Worm (Caenorhabditis elegans) whole organism, L4/young adult: ENCODE measurements around the gene ZK632.4.

Source experiments
- W03F9.2 ChIP-seq: fragments of 150-350 bp; optimal IDR thresholded peaks from 2 replicates; lab custom pipeline; 2014; ENCODE audit warnings: missing biosample characterization, missing genetic modification characterization
- him-1 ChIP-seq: sonication (generic microtip); optimal IDR thresholded peaks from 2 replicates; lab custom pipeline; 2016; ENCODE audit warnings: missing genotype, missing genetic modification reagents, missing genetic modification characterization, missing compliant biosample characterization

DNA sequence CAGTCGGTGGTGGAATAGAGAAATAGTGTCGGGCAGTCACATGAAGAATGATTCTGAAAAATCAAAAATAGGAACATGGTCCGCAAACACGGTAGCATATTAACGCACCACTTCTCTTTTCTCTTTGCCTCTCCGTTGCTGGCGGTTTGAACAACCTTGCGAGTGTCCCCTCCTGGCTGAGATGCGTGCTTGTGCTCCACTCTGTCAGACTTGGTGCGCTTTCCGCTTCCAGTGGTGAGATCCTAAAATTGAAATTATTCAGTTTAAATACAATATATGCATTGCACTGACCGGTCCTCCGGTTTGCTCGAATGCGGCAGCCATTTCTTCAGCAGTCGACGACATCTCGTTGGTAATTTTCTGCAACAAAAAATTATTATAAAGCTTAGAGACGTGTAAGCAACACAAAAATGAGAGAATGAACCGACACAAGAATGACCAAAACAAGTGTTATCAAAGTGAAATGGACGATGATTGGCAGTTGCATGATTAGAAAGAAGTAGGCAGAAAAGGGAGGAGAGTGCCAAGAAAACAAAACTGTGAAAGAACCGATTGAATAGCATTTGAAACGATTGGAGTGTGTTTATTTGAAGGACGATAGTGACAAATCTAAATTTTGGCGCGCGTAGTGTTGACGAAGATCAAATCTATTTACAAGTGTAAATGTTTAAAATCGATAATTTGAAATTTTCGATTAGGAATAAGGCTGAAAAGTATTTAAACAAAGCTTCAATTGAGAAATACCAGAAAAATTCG lies 18.0 kb upstream of the ZK632.4 start, which contains the start of gene ZK632.9:
- TF ChIP-seq W03F9.2 (tag; lab: Kevin White, UChicago) = no peak
- no peak for TF ChIP-seq him-1 (tag; lab: Kevin White, UChicago)
